Worm (Caenorhabditis elegans): ENCODE data around the gene str-220.

DNA sequence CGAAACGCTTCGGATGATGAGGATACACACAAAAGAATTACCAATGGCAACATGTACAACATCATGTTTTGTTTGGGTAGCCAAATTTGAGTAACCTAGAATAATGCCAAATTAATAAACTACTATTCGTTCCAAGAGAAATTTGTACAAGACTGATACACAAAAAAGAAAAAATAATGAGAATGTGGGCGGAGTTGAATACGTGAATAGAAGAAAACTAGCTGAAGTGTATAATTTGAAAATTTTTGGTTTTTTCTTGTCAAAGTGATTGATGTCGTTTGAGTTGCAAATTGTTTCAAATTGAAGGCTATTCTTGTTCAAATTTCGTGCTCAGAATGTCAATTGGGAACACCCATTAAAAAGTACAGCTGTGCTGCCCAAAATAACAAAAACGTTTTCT, 20.6 kb upstream of the str-220 start, which contains the start of gene R13A1.5:
- TF ChIP-seq zip-8 (tag; optimal IDR thresholded peaks at IDR 0.05) = no peak
- TF ChIP-seq lin-32 (GFP tag; optimal IDR thresholded peaks at IDR 0.05) = no peak
- TF ChIP-seq pha-4 (tag; optimal IDR thresholded peaks at IDR 0.05) = no peak
- no peak for TF ChIP-seq blmp-1 (tag; optimal IDR thresholded peaks at IDR 0.05)
- TF ChIP-seq unc-62 (GFP tag; optimal IDR thresholded peaks at IDR 0.05) = no peak
- no peak for TF ChIP-seq bed-3 (GFP tag; optimal IDR thresholded peaks at IDR 0.05)
- TF ChIP-seq unc-120 (tag; optimal IDR thresholded peaks at IDR 0.05; ENCODE audit: poor library complexity, severe bottlenecking) = no peak
- no peak for TF ChIP-seq nhr-237 (tag; optimal IDR thresholded peaks at IDR 0.05)
- TF ChIP-seq lsy-2 (tag; optimal IDR thresholded peaks at IDR 0.05) = no peak
- no peak for TF ChIP-seq nhr-28 (tag; optimal IDR thresholded peaks at IDR 0.05)
- TF ChIP-seq unc-39 (tag; optimal IDR thresholded peaks at IDR 0.05) = no peak
- no peak for TF ChIP-seq sem-2 (GFP tag; optimal IDR thresholded peaks at IDR 0.05)
